Fruit fly (Drosophila melanogaster) whole organism, embryonic: ENCODE measurements around the gene dpr2.

Experiments
- Adf1 ChIP-seq: fragments of 200-800 bp; sonication (Bioruptor generic); IDR thresholded peaks from 2 replicates; pipeline ENCODE4 v1.3.6; 2022; ENCODE audit warnings: missing biosample characterization, missing genetic modification characterization
- Bteb2 ChIP-seq: fragments of 200-800 bp; sonication (Bioruptor generic); optimal IDR thresholded peaks from 2 replicates; lab custom pipeline; 2016; ENCODE audit warnings: missing biosample characterization, missing genetic modification characterization
- CG10267 ChIP-seq: fragments of 200-800 bp; sonication (Bioruptor generic); optimal IDR thresholded peaks from 2 replicates; lab custom pipeline; 2018; ENCODE audit warnings: missing biosample characterization, mild to moderate bottlenecking, missing genetic modification characterization, moderate library complexity
- CG10654 ChIP-seq: fragments of 200-800 bp; sonication (Bioruptor generic); optimal IDR thresholded peaks from 2 replicates; lab custom pipeline; 2016; ENCODE audit warnings: missing biosample characterization, missing genetic modification characterization
- CG12104 ChIP-seq: fragments of 200-800 bp; sonication (Bioruptor generic); optimal IDR thresholded peaks from 3 replicates; lab custom pipeline; 2016; ENCODE audit warnings: missing biosample characterization, missing genetic modification characterization
- CG1233 ChIP-seq: fragments of 200-800 bp; sonication (Bioruptor generic); optimal IDR thresholded peaks from 4 replicates; lab custom pipeline; 2018; ENCODE audit warnings: missing biosample characterization, mild to moderate bottlenecking, missing genetic modification characterization
- CG13296 ChIP-seq: fragments of 200-800 bp; sonication (Bioruptor generic); optimal IDR thresholded peaks from 3 replicates; lab custom pipeline; 2018; ENCODE audit warnings: missing biosample characterization, mild to moderate bottlenecking, missing genetic modification characterization
- CG14014 ChIP-seq: fragments of 200-800 bp; sonication (Bioruptor generic); IDR thresholded peaks from 2 replicates; pipeline ENCODE4 v1.3.6; 2022; ENCODE audit warnings: missing biosample characterization, missing genetic modification characterization
- CG15073 ChIP-seq: fragments of 200-800 bp; sonication (Bioruptor generic); optimal IDR thresholded peaks from 2 replicates; lab custom pipeline; 2016; ENCODE audit warnings: missing biosample characterization, missing genetic modification characterization
- CG18619 ChIP-seq: fragments of 200-800 bp; sonication (Bioruptor generic); optimal IDR thresholded peaks from 3 replicates; lab custom pipeline; 2017; ENCODE audit warnings: missing biosample characterization, mild to moderate bottlenecking, missing genetic modification characterization
- CG2678 ChIP-seq: fragments of 200-800 bp; sonication (Bioruptor generic); optimal IDR thresholded peaks from 3 replicates; lab custom pipeline; 2019; ENCODE audit warnings: missing biosample characterization, mild to moderate bottlenecking, missing genetic modification characterization, moderate library complexity
- CG32767 ChIP-seq: fragments of 200-800 bp; sonication (Bioruptor generic); IDR thresholded peaks from 2 replicates; pipeline ENCODE4 v1.3.6; 2022; ENCODE audit warnings: missing biosample characterization, missing genetic modification characterization
- CG3407 ChIP-seq: fragments of 200-800 bp; sonication (Bioruptor generic); optimal IDR thresholded peaks from 2 replicates; lab custom pipeline; 2018; ENCODE audit warnings: missing biosample characterization, mild to moderate bottlenecking, missing genetic modification characterization
- CG34224 ChIP-seq: fragments of 200-800 bp; sonication (Bioruptor generic); IDR thresholded peaks from 3 replicates; pipeline ENCODE4 v1.3.6; 2022; ENCODE audit warnings: missing biosample characterization, missing genetic modification characterization; ENCODE audit not compliant: partially characterized antibody
- CG34422 ChIP-seq: fragments of 200-800 bp; sonication (Bioruptor generic); IDR thresholded peaks from 3 replicates; pipeline ENCODE4 v1.3.6; 2022; ENCODE audit warnings: missing biosample characterization, missing genetic modification characterization
- CG6175 ChIP-seq: fragments of 200-800 bp; sonication (Bioruptor generic); IDR thresholded peaks from 3 replicates; pipeline ENCODE4 v1.3.6; 2022; ENCODE audit warnings: missing biosample characterization, missing genetic modification characterization
- CG7357 ChIP-seq: fragments of 200-800 bp; sonication (Bioruptor generic); IDR thresholded peaks from 3 replicates; pipeline ENCODE4 v1.3.6; 2022; ENCODE audit warnings: missing biosample characterization, missing genetic modification characterization
- CG8765 ChIP-seq: fragments of 200-800 bp; sonication (Bioruptor generic); IDR thresholded peaks from 2 replicates; pipeline ENCODE4 v1.3.6; 2022; ENCODE audit warnings: missing biosample characterization, missing genetic modification characterization
- CG9609 ChIP-seq: fragments of 200-800 bp; sonication (Bioruptor generic); optimal IDR thresholded peaks from 3 replicates; lab custom pipeline; 2016; ENCODE audit warnings: missing biosample characterization, missing genetic modification characterization
- CG9876 ChIP-seq: fragments of 200-800 bp; sonication (Bioruptor generic); optimal IDR thresholded peaks from 2 replicates; lab custom pipeline; 2016; ENCODE audit warnings: missing biosample characterization, missing genetic modification characterization
- D19A ChIP-seq: fragments of 200-800 bp; optimal IDR thresholded peaks from 3 replicates; lab custom pipeline; 2019; ENCODE audit warnings: missing biosample characterization, mild to moderate bottlenecking, missing genetic modification characterization, moderate library complexity
- Doc2 ChIP-seq: fragments of 200-800 bp; sonication (Bioruptor generic); IDR thresholded peaks from 2 replicates; pipeline ENCODE4 v1.3.6; 2022; ENCODE audit warnings: missing biosample characterization, missing genetic modification characterization
- Doc3 ChIP-seq: fragments of 200-800 bp; sonication (Bioruptor generic); IDR thresholded peaks from 3 replicates; pipeline ENCODE4 v1.3.6; 2022; ENCODE audit warnings: missing biosample characterization, missing genetic modification characterization; ENCODE audit not compliant: partially characterized antibody
- ERR ChIP-seq: fragments of 200-800 bp; sonication (Bioruptor generic); optimal IDR thresholded peaks from 2 replicates; lab custom pipeline; 2016; ENCODE audit warnings: missing biosample characterization, missing genetic modification characterization
- HLH3B ChIP-seq: fragments of 200-800 bp; sonication (Bioruptor generic); IDR thresholded peaks from 2 replicates; pipeline ENCODE4 v1.3.6; 2022; ENCODE audit warnings: missing biosample characterization, missing genetic modification characterization
- HmgZ ChIP-seq: fragments of 200-800 bp; sonication (Bioruptor generic); optimal IDR thresholded peaks from 2 replicates; lab custom pipeline; 2018; ENCODE audit warnings: missing biosample characterization, mild to moderate bottlenecking, missing genetic modification characterization
- Hr39 ChIP-seq: fragments of >200 bp; optimal IDR thresholded peaks from 2 replicates; lab custom pipeline; 2017
- NC2α ChIP-seq: fragments of 200-800 bp; sonication (Bioruptor generic); optimal IDR thresholded peaks from 2 replicates; lab custom pipeline; 2016; ENCODE audit warnings: missing biosample characterization, missing genetic modification characterization
- ara ChIP-seq: fragments of 200-800 bp; sonication (Bioruptor generic); IDR thresholded peaks from 2 replicates; pipeline ENCODE4 v1.3.6; 2022; ENCODE audit warnings: missing biosample characterization, missing genetic modification characterization
- bowl ChIP-seq: fragments of 200-800 bp; sonication (Bioruptor generic); IDR thresholded peaks from 2 replicates; pipeline ENCODE4 v1.3.6; 2022; ENCODE audit warnings: missing biosample characterization, missing genetic modification characterization
- cas ChIP-seq: fragments of 200-800 bp; sonication (Bioruptor generic); IDR thresholded peaks from 2 replicates; pipeline ENCODE4 v1.3.6; 2022; ENCODE audit warnings: missing biosample characterization, missing genetic modification characterization
- cwo ChIP-seq: fragments of 200-800 bp; sonication (Bioruptor generic); optimal IDR thresholded peaks from 3 replicates; lab custom pipeline; 2017; ENCODE audit warnings: missing biosample characterization, missing genetic modification characterization, mild to moderate bottlenecking, moderate library complexity, missing genetic modification reagents
- ems ChIP-seq: fragments of 200-800 bp; sonication (Bioruptor generic); optimal IDR thresholded peaks from 3 replicates; lab custom pipeline; 2016; ENCODE audit warnings: missing biosample characterization, missing genetic modification characterization
- ftz-f1 ChIP-seq: fragments of 200-800 bp; sonication (Bioruptor generic); optimal IDR thresholded peaks from 2 replicates; lab custom pipeline; 2016; ENCODE audit warnings: missing biosample characterization, missing genetic modification characterization
- hkb ChIP-seq, 2 experiments: fragments of 200-800 bp in 1 of 2; fragments of >200 bp in 1 of 2; sonication (Bioruptor generic) in 1 of 2; IDR thresholded peaks in 1 of 2; optimal IDR thresholded peaks in 1 of 2; 2 replicates each; pipeline versions ENCODE4 v1.3.6 to Lab custom; 2017 to 2022; ENCODE audit warnings: missing biosample characterization in 1 of 2, missing genetic modification characterization in 1 of 2
- jigr1 ChIP-seq: fragments of 200-800 bp; sonication (Bioruptor generic); IDR thresholded peaks from 3 replicates; pipeline ENCODE4 v1.3.6; 2022; ENCODE audit warnings: missing biosample characterization, missing genetic modification characterization
- jing ChIP-seq: fragments of 200-800 bp; sonication (Bioruptor generic); optimal IDR thresholded peaks from 2 replicates; lab custom pipeline; 2018; ENCODE audit warnings: missing biosample characterization, mild to moderate bottlenecking, missing genetic modification characterization
- lov ChIP-seq, 2 experiments: fragments of 200-800 bp in 1 of 2; fragments of >200 bp in 1 of 2; sonication (Bioruptor generic) in 1 of 2; IDR thresholded peaks in 1 of 2; optimal IDR thresholded peaks in 1 of 2; 2 replicates in 1 of 2; 3 replicates in 1 of 2; pipeline versions ENCODE4 v1.3.6 to Lab custom; 2017 to 2022; ENCODE audit warnings: missing biosample characterization in 1 of 2, missing genetic modification characterization in 1 of 2
- mld ChIP-seq: fragments of 200-800 bp; sonication (Bioruptor generic); IDR thresholded peaks from 3 replicates; pipeline ENCODE4 v1.3.6; 2022; ENCODE audit warnings: missing biosample characterization, missing genetic modification characterization; ENCODE audit not compliant: partially characterized antibody
- oc ChIP-seq: fragments of 200-800 bp; sonication (Bioruptor generic); optimal IDR thresholded peaks from 2 replicates; lab custom pipeline; 2018; ENCODE audit warnings: missing biosample characterization, mild to moderate bottlenecking, missing genetic modification characterization, moderate library complexity
- peb ChIP-seq: fragments of 200-800 bp; sonication (Bioruptor generic); IDR thresholded peaks from 2 replicates; pipeline ENCODE4 v1.3.6; 2022; ENCODE audit warnings: missing biosample characterization, missing genetic modification characterization
- phol ChIP-seq: fragments of 200-800 bp; sonication (Bioruptor generic); optimal IDR thresholded peaks from 3 replicates; lab custom pipeline; 2018; ENCODE audit warnings: missing biosample characterization, mild to moderate bottlenecking, missing genetic modification characterization, moderate library complexity
- pzg ChIP-seq: fragments of 200-800 bp; sonication (Bioruptor generic); optimal IDR thresholded peaks from 3 replicates; lab custom pipeline; 2018; ENCODE audit warnings: missing biosample characterization, mild to moderate bottlenecking, missing genetic modification characterization, moderate library complexity
- sd ChIP-seq: fragments of 200-800 bp; sonication (Bioruptor generic); optimal IDR thresholded peaks from 3 replicates; lab custom pipeline; 2018; ENCODE audit warnings: missing biosample characterization, mild to moderate bottlenecking, missing genetic modification characterization, moderate library complexity
- slp2 ChIP-seq: fragments of 200-800 bp; sonication (Bioruptor generic); optimal IDR thresholded peaks from 2 replicates; lab custom pipeline; 2016; ENCODE audit warnings: missing biosample characterization, missing genetic modification characterization
- stwl ChIP-seq: fragments of 200-800 bp; sonication (Bioruptor generic); optimal IDR thresholded peaks from 3 replicates; lab custom pipeline; 2018; ENCODE audit warnings: missing biosample characterization, mild to moderate bottlenecking, missing genetic modification characterization, moderate library complexity
- sug ChIP-seq: fragments of 200-800 bp; optimal IDR thresholded peaks from 2 replicates; lab custom pipeline; 2019; ENCODE audit warnings: missing biosample characterization, mild to moderate bottlenecking, missing genetic modification characterization, moderate library complexity
- tll ChIP-seq, 2 experiments: fragments of 200-800 bp in 1 of 2; fragments of >200 bp in 1 of 2; sonication (Bioruptor generic) in 1 of 2; optimal IDR thresholded peaks; 2 replicates each; lab custom pipeline; 2017 to 2019; ENCODE audit warnings: missing biosample characterization in 2 of 2, missing genetic modification characterization in 2 of 2, mild to moderate bottlenecking in 1 of 2, moderate library complexity in 1 of 2
- wdn ChIP-seq: fragments of 200-800 bp; sonication (Bioruptor generic); IDR thresholded peaks from 2 replicates; pipeline ENCODE4 v1.3.6; 2022; ENCODE audit warnings: missing biosample characterization, missing genetic modification characterization

The dpr2 gene

DNA sequence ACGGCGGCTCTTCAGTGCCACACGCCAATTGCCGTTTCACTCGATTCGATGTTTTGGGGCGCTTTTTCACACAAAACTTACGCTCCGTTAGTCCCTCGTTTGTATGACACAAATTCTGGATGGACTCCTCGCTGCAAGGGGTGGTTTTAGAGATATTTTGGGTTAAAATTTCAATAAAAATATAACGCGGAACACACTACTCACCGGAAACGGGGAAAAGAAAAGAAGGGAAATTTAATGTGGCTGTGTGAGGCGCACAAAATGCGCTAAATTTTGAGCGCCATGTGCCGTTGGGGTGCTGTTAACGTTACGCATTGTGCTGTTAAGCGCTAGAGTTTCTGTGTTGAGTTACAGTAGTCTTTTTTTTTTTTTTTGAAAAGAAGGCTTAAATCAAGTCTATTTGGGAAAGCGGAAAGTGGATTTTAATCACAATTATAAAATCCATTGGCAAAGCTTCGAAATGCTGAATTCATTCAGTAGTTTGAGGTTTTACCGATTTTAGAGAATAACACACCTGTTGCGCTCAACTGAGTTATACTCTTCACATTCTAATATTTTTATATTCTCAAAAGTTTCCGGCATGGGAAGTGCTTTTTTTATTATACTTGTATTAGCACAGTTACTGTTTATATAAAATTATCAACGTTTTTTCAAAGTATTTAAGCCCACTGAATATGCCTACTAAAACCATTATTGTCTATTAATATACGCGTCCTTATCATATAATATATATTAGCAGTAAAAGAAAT lies 40.1 kb upstream of the dpr2 start, which contains the start of gene RpL9 (continued):
- TF ChIP-seq mld (GFP tag; lab: Robert Waterston, UW) (no peak), CG3407 (GFP tag; lab: Kevin White, UChicago) (no peak), cwo (GFP tag; lab: Kevin White, UChicago) (no peak), hkb (optimal IDR thresholded peaks at IDR 0.05; lab: Kevin White, UChicago) (no peak), hkb (GFP tag; IDR thresholded peaks at IDR 0.05; lab: Robert Waterston, UW) (peak; percentile 83), HmgZ (tag; lab: Kevin White, UChicago) (peak; percentile 30), CG6175 (GFP tag; lab: Robert Waterston, UW) (no peak), CG10654 (GFP tag; lab: Kevin White, UChicago) (peak; percentile 33), sd (no peak), Doc3 (GFP tag; lab: Robert Waterston, UW) (no peak), slp2 (GFP tag; lab: Kevin White, UChicago) (peak; percentile 48), CG14014 (GFP tag; lab: Robert Waterston, UW) (peak; percentile 72; the same call in 1 of the 2 replicates), CG7357 (GFP tag; lab: Robert Waterston, UW) (0 out of 3 replicates have a peak, but pooled peaks have one; percentile 25), Bteb2 (GFP tag; lab: Kevin White, UChicago) (peak; percentile 49), HLH3B (GFP tag; lab: Robert Waterston, UW) (no peak; the same call in 1 of the 2 replicates), CG9876 (peak; percentile 33), CG32767 (no peak), ara (GFP tag; lab: Robert Waterston, UW) (peak; percentile 68; the same call in 1 of the 2 replicates), NC2α (GFP tag; lab: Kevin White, UChicago) (peak; percentile 25), CG34422 (GFP tag; lab: Robert Waterston, UW) (peak; percentile 83), phol (tag; lab: Kevin White, UChicago) (peak; percentile 61), CG2678 (no peak), ERR (GFP tag; lab: Kevin White, UChicago) (no peak), oc (tag; lab: Kevin White, UChicago) (no peak), tll (GFP tag; optimal IDR thresholded peaks at IDR 0.05; lab: Kevin White, UChicago) (no peak), sug (tag; lab: Kevin White, UChicago) (peak; percentile 64), CG10267 (peak; percentile 72), lov (optimal IDR thresholded peaks at IDR 0.05; lab: Kevin White, UChicago) (no peak), lov (GFP tag; IDR thresholded peaks at IDR 0.05; lab: Robert Waterston, UW) (no peak; the same call in 1 of the 3 replicates), CG15073 (GFP tag; lab: Kevin White, UChicago) (no peak), wdn (GFP tag; lab: Robert Waterston, UW) (no peak; the same call in 1 of the 2 replicates), CG12104 (GFP tag; lab: Kevin White, UChicago) (peak; percentile 68), Adf1 (no peak), CG1233 (GFP tag; lab: Kevin White, UChicago) (peak; percentile 83), Hr39 (lab: Kevin White, UChicago) (no peak), D19A (no peak), stwl (tag; lab: Kevin White, UChicago) (peak; percentile 20), jing (GFP tag; lab: Kevin White, UChicago) (no peak), bowl (peak; percentile 64; the same call in 1 of the 2 replicates), cas (GFP tag; lab: Robert Waterston, UW) (peak; percentile 25; the same call in 1 of the 2 replicates), ftz-f1 (no peak), CG34224 (GFP tag; lab: Robert Waterston, UW) (no peak), CG18619 (GFP tag; lab: Kevin White, UChicago) (peak; percentile 69), CG13296 (GFP tag; lab: Kevin White, UChicago) (peak; percentile 89), Doc2 (GFP tag; lab: Robert Waterston, UW) (no peak), CG8765 (GFP tag; lab: Robert Waterston, UW) (no peak), peb (GFP tag; lab: Robert Waterston, UW) (no peak), jigr1 (GFP tag; lab: Robert Waterston, UW) (no peak), pzg (GFP tag; lab: Kevin White, UChicago) (peak; percentile 51), CG9609 (GFP tag; lab: Kevin White, UChicago) (peak; percentile 40), ems (GFP tag; lab: Kevin White, UChicago) (no peak)
